Worm (Caenorhabditis elegans) whole organism, young adult: Measurements from ENCODE around the gene argk-1.

ENCODE experiments used
- B0019.2 ChIP-seq: fragments of 200-800 bp; sonication (Bioruptor generic); conservative IDR thresholded peaks from 2 replicates; pipeline ENCODE4 v1.3.6; 2022; ENCODE audit warnings: missing genetic modification reagents, missing genetic modification characterization, missing compliant biosample characterization
- F49E8.2 ChIP-seq: sonication (generic microtip); optimal IDR thresholded peaks from 3 replicates; lab custom pipeline; 2017; ENCODE audit warnings: missing genetic modification characterization, mild to moderate bottlenecking, missing compliant biosample characterization, antibody characterized with exemption, moderate library complexity; ENCODE audit not compliant: insufficient read depth
- Y79H2A.3 ChIP-seq: fragments of 200-800 bp; sonication (Bioruptor generic); conservative IDR thresholded peaks from 2 replicates; pipeline ENCODE4 v1.3.6; 2022; ENCODE audit warnings: missing genetic modification reagents, missing genetic modification characterization, missing compliant biosample characterization
- ama-1 ChIP-seq, 3 experiments: fragments of 150-350 bp in 1 of 3; sonication (generic microtip) in 2 of 3; optimal IDR thresholded peaks; 2 replicates each; lab custom pipeline; 2014 to 2018; ENCODE audit warnings: missing biosample characterization in 2 of 3, missing genetic modification characterization in 2 of 3, missing genetic modification reagents in 2 of 3
- atf-7 ChIP-seq: sonication (generic microtip); optimal IDR thresholded peaks from 2 replicates; lab custom pipeline; 2017; ENCODE audit warnings: mild to moderate bottlenecking, missing genetic modification characterization, missing compliant biosample characterization
- ceh-27 ChIP-seq: fragments of 200-800 bp; sonication (Bioruptor generic); optimal IDR thresholded peaks from 2 replicates; lab custom pipeline; 2018; ENCODE audit warnings: mild to moderate bottlenecking, missing genetic modification characterization, moderate library complexity, missing compliant biosample characterization
- nfya-2 ChIP-seq: fragments of 200-800 bp; sonication (Bioruptor generic); IDR thresholded peaks from 2 replicates; pipeline ENCODE4 v1.3.6; 2022; ENCODE audit warnings: missing genetic modification reagents, missing genetic modification characterization, missing compliant biosample characterization
- nhr-120 ChIP-seq: fragments of 200-800 bp; sonication (Bioruptor generic); IDR thresholded peaks from 2 replicates; pipeline ENCODE4 v1.3.6; 2022; ENCODE audit warnings: missing genetic modification characterization, missing compliant biosample characterization
- rcor-1 ChIP-seq: fragments of 200-800 bp; sonication (Bioruptor generic); IDR thresholded peaks from 2 replicates; pipeline ENCODE4 v1.3.6; 2022; ENCODE audit warnings: missing genetic modification reagents, missing genetic modification characterization, missing compliant biosample characterization
- sdz-38 ChIP-seq: sonication (generic microtip); optimal IDR thresholded peaks from 2 replicates; lab custom pipeline; 2016; ENCODE audit warnings: missing genotype, missing genetic modification characterization, missing compliant biosample characterization
- snpc-4 ChIP-seq, 5 experiments: fragments of 150-350 bp in 1 of 5; sonication (generic microtip) in 4 of 5; optimal IDR thresholded peaks; 2 replicates each; lab custom pipeline; 2014 to 2018; ENCODE audit warnings: missing genetic modification characterization in 5 of 5, missing biosample characterization in 3 of 5, antibody characterized with exemption in 2 of 5, mild to moderate bottlenecking in 2 of 5, missing compliant biosample characterization in 2 of 5, missing genotype in 2 of 5, moderate library complexity in 2 of 5, missing genetic modification reagents in 1 of 5
- unc-62 ChIP-seq: fragments of 150-350 bp; optimal IDR thresholded peaks from 2 replicates; lab custom pipeline; 2014; ENCODE audit warnings: missing biosample characterization, missing genetic modification reagents, missing genetic modification characterization
- zfh-2 ChIP-seq: fragments of 200-800 bp; sonication (Bioruptor generic); conservative IDR thresholded peaks from 2 replicates; pipeline ENCODE4 v1.3.6; 2022; ENCODE audit warnings: missing genetic modification reagents, missing genetic modification characterization, missing compliant biosample characterization

DNA sequence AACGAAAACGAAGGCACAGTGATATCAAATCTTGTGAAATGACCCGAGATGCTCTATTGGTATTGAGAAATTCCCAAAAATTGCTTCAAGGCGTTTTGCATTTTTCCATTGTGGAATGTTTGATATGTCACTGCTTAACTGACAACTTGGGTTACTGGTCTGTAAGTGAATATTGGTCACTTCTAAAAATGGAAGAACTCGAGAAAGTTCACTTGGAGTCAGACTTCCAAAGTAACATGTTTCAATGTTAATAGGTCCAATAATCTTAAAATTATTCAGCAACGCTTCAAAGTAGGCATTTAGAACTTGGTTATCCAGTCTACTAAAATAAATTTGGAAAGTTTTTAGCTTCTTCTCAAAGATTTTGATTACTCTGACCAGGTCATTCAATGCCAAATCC is 29.0 kb downstream of the argk-1 start, which contains the start of gene fbxa-144:
- TF ChIP-seq rcor-1 (GFP tag; lab: Robert Waterston, UW) = no peak
- no peak for TF ChIP-seq sdz-38
- no peak for TF ChIP-seq F49E8.2 (tag; lab: Kevin White, UChicago)
- no peak for TF ChIP-seq atf-7
- TF ChIP-seq nhr-120 (GFP tag; lab: Robert Waterston, UW) = no peak
- no peak for TF ChIP-seq ceh-27 (GFP tag; lab: Kevin White, UChicago)
- no peak for TF ChIP-seq unc-62 (GFP tag; lab: Kevin White, UChicago)
- TF ChIP-seq ama-1 (optimal IDR thresholded peaks at IDR 0.05; lab: Kevin White, UChicago) = no peak
- TF ChIP-seq ama-1 (GFP tag; optimal IDR thresholded peaks at IDR 0.05; lab: Kevin White, UChicago) = no peak
- TF ChIP-seq Y79H2A.3 = no peak
- TF ChIP-seq zfh-2 (GFP tag; lab: Robert Waterston, UW) = no peak
- TF ChIP-seq nfya-2 = no peak
- TF ChIP-seq snpc-4 (GFP tag; optimal IDR thresholded peaks at IDR 0.05; lab: Kevin White, UChicago) = no peak
- TF ChIP-seq snpc-4 (tag; optimal IDR thresholded peaks at IDR 0.05; lab: Kevin White, UChicago) = no peak
- no peak for TF ChIP-seq B0019.2 (GFP tag; lab: Robert Waterston, UW)
